Worm (Caenorhabditis elegans) whole organism, young adult: ENCODE measurements around the gene sel-9.

Experiments used
- B0019.2 ChIP-seq: fragments of 200-800 bp; sonication (Bioruptor generic); conservative IDR thresholded peaks from 2 replicates; pipeline ENCODE4 v1.3.6; 2022; ENCODE audit warnings: missing genetic modification reagents, missing genetic modification characterization, missing compliant biosample characterization
- hrde-1 ChIP-seq: sonication (generic microtip); optimal IDR thresholded peaks from 2 replicates; lab custom pipeline; 2016; ENCODE audit warnings: missing genetic modification characterization, mild to moderate bottlenecking, missing compliant biosample characterization, moderate library complexity, missing genotype, missing genetic modification reagents, borderline replicate concordance
- pha-4 ChIP-seq: fragments of 150-350 bp; sonication (generic microtip); optimal IDR thresholded peaks from 2 replicates; lab custom pipeline; 2014; ENCODE audit warnings: missing biosample characterization, missing genetic modification reagents, missing genetic modification characterization
- unc-62 ChIP-seq: fragments of 150-350 bp; optimal IDR thresholded peaks from 2 replicates; lab custom pipeline; 2014; ENCODE audit warnings: missing biosample characterization, missing genetic modification reagents, missing genetic modification characterization

ce11 chrV:8300935-8301535 is 1.3 kb downstream of the sel-9 start, which contains the start of gene W02D7.6:
- TF ChIP-seq hrde-1 (no peak), pha-4 (tag; lab: Kevin White, UChicago) (no peak), B0019.2 (GFP tag; lab: Robert Waterston, UW) (no peak), unc-62 (no peak)
